Worm (Caenorhabditis elegans) whole organism, midembryonic: ENCODE data around the gene ama-1.

Experiments
- T22C8.4 ChIP-seq: fragments of 200-800 bp; sonication (Bioruptor generic); IDR thresholded peaks from 2 replicates; pipeline ENCODE4 v1.3.6; 2022; ENCODE audit warnings: missing genetic modification characterization, missing compliant biosample characterization
- cog-1 ChIP-seq: sonication (generic microtip); optimal IDR thresholded peaks from 2 replicates; lab custom pipeline; 2016; ENCODE audit warnings: missing genetic modification characterization, missing compliant biosample characterization
- flt-1 ChIP-seq: fragments of 200-800 bp; sonication (Bioruptor generic); IDR thresholded peaks from 2 replicates; pipeline ENCODE4 v1.3.6; 2022; ENCODE audit warnings: missing genetic modification characterization, missing compliant biosample characterization
- klf-2 ChIP-seq: fragments of 200-800 bp; sonication (Bioruptor generic); conservative IDR thresholded peaks from 2 replicates; pipeline ENCODE4 v1.3.6; 2022; ENCODE audit warnings: missing genetic modification reagents, missing genetic modification characterization, missing compliant biosample characterization

DNA sequence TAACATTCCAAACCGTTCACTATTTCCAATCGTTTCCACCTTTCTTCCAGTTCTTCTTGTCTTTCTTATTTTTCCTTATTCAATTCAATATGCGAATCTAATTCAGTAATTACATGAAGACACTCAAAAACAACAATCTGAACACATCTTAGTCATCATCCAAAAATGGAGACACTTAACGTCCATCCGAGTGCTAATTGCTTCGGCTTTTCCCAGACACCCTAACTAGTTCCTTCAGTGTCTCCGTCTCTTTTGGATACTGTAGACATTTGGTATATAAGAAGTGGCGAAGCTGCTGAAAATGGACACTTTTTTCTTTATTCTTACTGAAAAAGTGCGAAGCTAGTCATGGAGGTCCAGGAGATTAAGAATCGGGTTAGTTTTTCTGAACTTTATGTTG, 15.1 kb downstream of the ama-1 start, which contains the start of gene col-33:
- TF ChIP-seq cog-1 (tag; lab: Kevin White, UChicago) = no peak
- TF ChIP-seq klf-2 (GFP tag; lab: Robert Waterston, UW) = no peak
- no peak for TF ChIP-seq T22C8.4
- no peak for TF ChIP-seq flt-1 (GFP tag; lab: Robert Waterston, UW)
